Comparison of ENCODE assay signal across 3 fruit fly cellular contexts in genomic region chr2L:2461322-2461999, dm6.
TF ChIP-seq lines count a peak whose summit lies in the region.

No protein-coding gene starts in this region.

- no peak for TF ChIP-seq CTCF in whole organism, embryonic (GFP tag; optimal IDR thresholded peaks at IDR 0.05; lab: Kevin White, UChicago)

TF ChIP-seq in whole organism, embryonic, 481 proteins besides CTCF, POLR2A, EP300 and RAD21 (continues in another document):
- TF ChIP-seq CG16813 (GFP tag; IDR thresholded peaks at IDR 0.05; lab: Robert Waterston, UW; ENCODE audit: partially characterized antibody) (peak; percentile 46; the same call in 2 of the 3 replicates), oc (tag; optimal IDR thresholded peaks at IDR 0.05; lab: Kevin White, UChicago) (peak; percentile 69), NFAT (GFP tag; IDR thresholded peaks at IDR 0.05; lab: Robert Waterston, UW) (0 out of 2 replicates have a peak, but pooled peaks have one; percentile 20), CG15696 (tag; optimal IDR thresholded peaks at IDR 0.05; lab: Kevin White, UChicago) (peak; percentile 74), Hr3 (GFP tag; optimal IDR thresholded peaks at IDR 0.05; lab: Kevin White, UChicago) (no peak), CG8281 (tag; optimal IDR thresholded peaks at IDR 0.05; lab: Kevin White, UChicago) (no peak), pros (GFP tag; optimal IDR thresholded peaks at IDR 0.05; lab: Kevin White, UChicago) (peak; percentile 85), CG12391 (tag; optimal IDR thresholded peaks at IDR 0.05; lab: Kevin White, UChicago) (peak; percentile 20), lola (GFP tag; optimal IDR thresholded peaks at IDR 0.05; lab: Kevin White, UChicago) (peak in 1 of 3 experiments; percentile 55), CG4404 (GFP tag; IDR thresholded peaks at IDR 0.05; lab: Robert Waterston, UW) (peak; percentile 41; the same call in 1 of the 2 replicates), D19A (tag; optimal IDR thresholded peaks at IDR 0.05; lab: Kevin White, UChicago) (peak; percentile 30), CG2129 (GFP tag; IDR thresholded peaks at IDR 0.05; lab: Robert Waterston, UW; ENCODE audit: partially characterized antibody) (peak; percentile 44; the same call in 1 of the 2 replicates), Scr (GFP tag; IDR thresholded peaks at IDR 0.05; lab: Robert Waterston, UW; ENCODE audit: partially characterized antibody) (peak; percentile 54), Opbp (GFP tag; IDR thresholded peaks at IDR 0.05; lab: Robert Waterston, UW; ENCODE audit: partially characterized antibody) (0 out of 3 replicates have a peak, but pooled peaks have one; percentile 15), ci (GFP tag; IDR thresholded peaks at IDR 0.05; lab: Robert Waterston, UW) (0 out of 3 replicates have a peak, but pooled peaks have one; percentile 48), prd (optimal IDR thresholded peaks at IDR 0.05; lab: Kevin White, UChicago) (no peak), prd (GFP tag; IDR thresholded peaks at IDR 0.05; lab: Robert Waterston, UW) (peak; percentile 9; the same call in 1 of the 3 replicates), row (GFP tag; IDR thresholded peaks at IDR 0.05; lab: Robert Waterston, UW) (peak; percentile 34; the same call in 1 of the 3 replicates), Dll (GFP tag; IDR thresholded peaks at IDR 0.05; lab: Robert Waterston, UW; ENCODE audit: partially characterized antibody) (peak; percentile 64; the same call in 3 of the 4 replicates), grn (GFP tag; optimal IDR thresholded peaks at IDR 0.05; lab: Kevin White, UChicago) (peak; percentile 41), cg (GFP tag; optimal IDR thresholded peaks at IDR 0.05; lab: Kevin White, UChicago) (peak; percentile 42), CG7745 (tag; optimal IDR thresholded peaks at IDR 0.05; lab: Kevin White, UChicago) (no peak), BEAF-32 (GFP tag; optimal IDR thresholded peaks at IDR 0.05; lab: Kevin White, UChicago) (peak; percentile 56), CG10979 (tag; optimal IDR thresholded peaks at IDR 0.05; lab: Kevin White, UChicago) (peak; percentile 36), CG13123 (GFP tag; optimal IDR thresholded peaks at IDR 0.05; lab: Kevin White, UChicago) (no peak), CG17802 (tag; optimal IDR thresholded peaks at IDR 0.05; lab: Kevin White, UChicago) (no peak), Med (GFP tag; lab: Kevin White, UChicago) (peak; percentile 41)

TF ChIP-seq in whole organism, prepupa, 60 proteins besides CTCF, POLR2A, EP300 and RAD21:
- TF ChIP-seq CG8632 (GFP tag; optimal IDR thresholded peaks at IDR 0.05; lab: Kevin White, UChicago) = no peak
- TF ChIP-seq svp (GFP tag; lab: Kevin White, UChicago) = peak; percentile 39

TF ChIP-seq in whole organism, wandering third instar larva, 38 proteins besides CTCF, POLR2A, EP300 and RAD21:
- peak in 1 of 2 experiments; percentile 20 for TF ChIP-seq foxo (GFP tag; optimal IDR thresholded peaks at IDR 0.05; lab: Kevin White, UChicago)
- TF ChIP-seq HLH106 (tag; optimal IDR thresholded peaks at IDR 0.05; lab: Kevin White, UChicago) = no peak
- TF ChIP-seq lola (GFP tag; optimal IDR thresholded peaks at IDR 0.05; lab: Kevin White, UChicago) = no peak
- TF ChIP-seq Mio (GFP tag; optimal IDR thresholded peaks at IDR 0.05; lab: Kevin White, UChicago) = no peak
- TF ChIP-seq CG32264 (GFP tag; optimal IDR thresholded peaks at IDR 0.05; lab: Kevin White, UChicago) = no peak
- no peak for TF ChIP-seq pan (optimal IDR thresholded peaks at IDR 0.05; lab: Kevin White, UChicago)
- TF ChIP-seq br (GFP tag; optimal IDR thresholded peaks at IDR 0.05; lab: Kevin White, UChicago) = no peak
- peak; percentile 1 for TF ChIP-seq fru (GFP tag; optimal IDR thresholded peaks at IDR 0.05; lab: Kevin White, UChicago)
- no peak for TF ChIP-seq rgr (GFP tag; optimal IDR thresholded peaks at IDR 0.05; lab: Kevin White, UChicago)
- TF ChIP-seq woc (GFP tag; optimal IDR thresholded peaks at IDR 0.05; lab: Kevin White, UChicago) = no peak
- TF ChIP-seq Myc (optimal IDR thresholded peaks at IDR 0.05; lab: Kevin White, UChicago) = no peak
- peak; percentile 6 for TF ChIP-seq ey (GFP tag; optimal IDR thresholded peaks at IDR 0.05; lab: Kevin White, UChicago)
- no peak for TF ChIP-seq sage (GFP tag; optimal IDR thresholded peaks at IDR 0.05; lab: Kevin White, UChicago)
- TF ChIP-seq GATAd (GFP tag; optimal IDR thresholded peaks at IDR 0.05; lab: Kevin White, UChicago) = no peak
- no peak for TF ChIP-seq Vsx2 (GFP tag; optimal IDR thresholded peaks at IDR 0.05; lab: Kevin White, UChicago; ENCODE audit: partially characterized antibody)
- no peak for TF ChIP-seq Hr83 (GFP tag; optimal IDR thresholded peaks at IDR 0.05; lab: Kevin White, UChicago; ENCODE audit: poor library complexity, severe bottlenecking)
